Fruit fly (Drosophila melanogaster) S2 (cell line): Measurements from ENCODE around the gene eIF3e.

Experiments used
- CG8478 ChIP-seq: fragments of >200 bp; optimal IDR thresholded peaks from 2 replicates; lab custom pipeline; 2018
- CTCF ChIP-seq, 2 experiments: fragments of >200 bp; optimal IDR thresholded peaks; 2 replicates each; lab custom pipeline; 2018

DNA sequence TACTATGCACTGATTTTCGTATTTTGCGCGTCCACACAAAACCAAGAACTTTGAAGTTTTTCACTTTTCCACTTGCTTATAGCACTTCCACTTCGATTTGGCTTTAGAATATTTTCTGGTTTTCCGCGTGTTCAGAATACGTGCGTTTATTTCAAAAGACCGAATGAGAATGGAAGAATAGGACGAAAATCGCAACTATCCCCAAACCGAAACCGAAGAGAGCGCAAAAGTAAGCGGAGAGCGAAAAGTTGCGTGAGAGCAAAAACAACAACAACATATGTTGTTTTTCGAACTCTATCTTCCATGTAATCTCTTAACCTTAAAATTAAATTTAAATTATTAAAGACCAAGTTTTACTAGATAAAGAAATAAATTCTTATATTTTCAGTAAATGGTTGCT is 20.8 kb upstream of the eIF3e start, which contains the start of gene CG9674:
- no peak for TF ChIP-seq CTCF (optimal IDR thresholded peaks at IDR 0.05; lab: Kevin White, UChicago)
- no peak for TF ChIP-seq CG8478 (lab: Kevin White, UChicago)
